Worm (Caenorhabditis elegans): ENCODE results near the gene Y54G2A.12.
"Not testable (repeated sequence)": the region's sequence is repeated elsewhere in the genome, so short reads cannot be mapped to it uniquely, and the experiment has no call there.

- TF ChIP-seq pes-1 (GFP tag; IDR thresholded peaks at IDR 0.05); ets-7 (tag; optimal IDR thresholded peaks at IDR 0.05); tbx-37 (GFP tag; conservative IDR thresholded peaks at IDR 0.05); hnd-1 (tag; optimal IDR thresholded peaks at IDR 0.05): not testable (repeated sequence)
Measured at ce11 chrIV:2801558-2801957, 18.9 kb upstream of the Y54G2A.12 start, which contains the start of gene Y54G2A.44.
